Worm (Caenorhabditis elegans): Measurements from ENCODE around the gene str-30.

str-30 gene

DNA sequence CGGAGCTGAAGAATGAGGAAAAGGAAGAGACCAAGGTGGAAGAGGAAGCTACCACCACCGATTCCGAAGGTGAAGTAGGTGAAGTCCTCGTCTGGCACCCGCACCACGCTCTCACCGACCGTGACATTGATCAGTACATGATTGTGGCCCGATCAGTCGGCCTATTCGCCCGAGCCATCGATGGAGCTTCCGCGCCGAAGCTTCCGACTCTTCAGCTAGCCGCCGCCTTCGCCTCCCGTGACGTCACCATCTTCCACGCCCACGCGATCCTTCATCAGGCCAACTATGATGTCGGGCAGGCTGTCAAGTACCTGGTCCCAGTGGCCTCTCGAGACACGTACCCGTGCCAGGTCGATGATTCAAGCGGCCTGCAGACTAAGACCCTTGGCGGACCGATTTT lies 18.7 kb upstream of the str-30 start:
- TF ChIP-seq W03F9.2 (tag; optimal IDR thresholded peaks at IDR 0.05) (no peak), him-1 (tag; optimal IDR thresholded peaks at IDR 0.05) (no peak), dao-5 (tag; optimal IDR thresholded peaks at IDR 0.05) (no peak)

ce11 chrV:3706893-3707292 lies 18.0 kb upstream of the str-30 start:
- TF ChIP-seq W03F9.2 (tag; optimal IDR thresholded peaks at IDR 0.05) (no peak), him-1 (tag; optimal IDR thresholded peaks at IDR 0.05) (no peak), dao-5 (tag; optimal IDR thresholded peaks at IDR 0.05) (no peak)

DNA sequence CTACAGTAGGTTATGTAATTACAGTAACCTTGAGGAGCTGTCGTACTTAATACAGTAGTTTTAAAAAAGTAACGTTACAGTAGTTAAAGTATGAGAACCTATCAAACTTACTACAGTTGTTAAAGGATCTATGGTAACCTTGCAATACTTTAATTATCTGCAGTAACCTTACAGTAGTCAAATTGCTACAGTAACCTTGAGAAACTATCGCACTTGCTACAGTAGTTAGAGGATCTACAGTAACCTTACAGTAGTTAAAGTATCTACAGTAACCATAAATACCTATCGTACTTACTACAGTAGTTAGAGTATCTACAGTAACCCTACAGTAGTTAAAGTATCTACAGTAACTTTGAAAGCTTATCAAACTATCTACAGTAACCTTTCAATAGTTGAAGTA lies 13.3 kb upstream of the str-30 start:
- TF ChIP-seq W03F9.2 (tag; optimal IDR thresholded peaks at IDR 0.05) (no peak), dao-5 (tag; optimal IDR thresholded peaks at IDR 0.05) (no peak), him-1 (tag; optimal IDR thresholded peaks at IDR 0.05) (no peak)

- TF ChIP-seq W03F9.2 (tag; optimal IDR thresholded peaks at IDR 0.05) (no peak), him-1 (tag; optimal IDR thresholded peaks at IDR 0.05) (peak; percentile 78)
Observed at ce11 chrV:3712192-3712591, 12.7 kb upstream of the str-30 start.

ce11 chrV:3712955-3713354 lies 11.9 kb upstream of the str-30 start:
- TF ChIP-seq W03F9.2 (tag; optimal IDR thresholded peaks at IDR 0.05) (no peak), dao-5 (tag; optimal IDR thresholded peaks at IDR 0.05) (no peak), him-1 (tag; optimal IDR thresholded peaks at IDR 0.05) (no peak)

- TF ChIP-seq him-1 (tag; optimal IDR thresholded peaks at IDR 0.05) (no peak), dao-5 (tag; optimal IDR thresholded peaks at IDR 0.05) (no peak)
Observed at ce11 chrV:3714750-3715149, 10.1 kb upstream of the str-30 start.

ce11 chrV:3715488-3716019 lies 9.3 kb upstream of the str-30 start, which contains the start of gene nrsn-1:
Gene nrsn-1, minus strand, starts transcription at chrV:3715969.
- no peak for TF ChIP-seq W03F9.2 (tag; optimal IDR thresholded peaks at IDR 0.05)
- no peak for TF ChIP-seq him-1 (tag; optimal IDR thresholded peaks at IDR 0.05)
- no peak for TF ChIP-seq dao-5 (tag; optimal IDR thresholded peaks at IDR 0.05)

DNA sequence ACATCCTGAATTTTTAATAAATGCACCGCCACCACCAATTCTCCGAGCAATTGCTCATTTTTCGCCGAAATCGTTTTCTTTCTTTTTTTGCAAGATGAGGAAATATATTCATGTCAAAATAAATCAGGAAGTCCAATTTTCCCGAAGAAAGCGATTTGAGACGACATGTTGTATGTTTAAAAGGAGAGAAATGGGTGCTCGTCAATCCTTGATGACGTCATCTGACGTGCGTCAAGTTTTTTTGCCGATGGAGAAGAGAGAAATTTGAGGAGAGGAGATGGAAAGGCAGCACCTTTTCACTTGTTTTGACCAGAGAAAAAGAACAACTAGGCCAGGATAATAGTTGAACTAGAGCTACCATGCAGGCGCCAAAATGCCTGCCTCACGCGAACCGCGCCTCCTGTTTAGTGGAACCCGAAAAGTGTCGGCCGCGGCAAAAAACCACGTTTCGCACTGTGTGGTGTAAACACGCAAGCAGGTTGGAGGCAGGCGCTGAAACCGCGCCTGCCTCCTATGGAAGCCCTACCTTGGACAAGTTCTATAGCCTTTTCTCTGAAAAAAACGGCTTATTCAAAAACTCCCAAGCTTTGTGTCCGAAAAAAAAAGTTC lies 8.5 kb upstream of the str-30 start:
- TF ChIP-seq W03F9.2 (tag; optimal IDR thresholded peaks at IDR 0.05) (no peak), him-1 (tag; optimal IDR thresholded peaks at IDR 0.05) (peak; percentile 38)

- TF ChIP-seq him-1 (tag; optimal IDR thresholded peaks at IDR 0.05): peak; percentile 79
- TF ChIP-seq W03F9.2 (tag; optimal IDR thresholded peaks at IDR 0.05): no peak
Observed at ce11 chrV:3717751-3718150, 7.1 kb upstream of the str-30 start.

DNA sequence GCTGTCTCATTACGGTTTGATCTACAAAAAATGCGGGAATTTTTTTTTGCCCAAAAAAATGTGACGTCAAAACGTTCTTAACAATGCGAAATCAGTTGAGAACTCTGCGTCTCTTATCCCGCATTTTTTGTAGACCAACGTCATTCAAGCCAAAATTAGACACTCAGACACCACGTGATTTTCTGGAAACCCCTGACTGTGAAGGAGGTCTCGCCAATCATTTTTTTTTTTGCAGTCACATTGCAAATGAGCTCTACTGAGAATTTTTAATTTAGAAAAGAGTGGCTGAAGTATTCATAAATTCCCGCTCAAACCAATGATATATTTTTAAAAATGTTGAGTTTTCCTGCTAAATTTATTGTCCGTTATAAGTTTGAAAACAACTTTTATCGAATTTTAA lies 6.4 kb upstream of the str-30 start:
- TF ChIP-seq him-1 (tag; optimal IDR thresholded peaks at IDR 0.05) (no peak), dao-5 (tag; optimal IDR thresholded peaks at IDR 0.05) (no peak), W03F9.2 (tag; optimal IDR thresholded peaks at IDR 0.05) (no peak)

- TF ChIP-seq W03F9.2 (tag; optimal IDR thresholded peaks at IDR 0.05): no peak
- TF ChIP-seq dao-5 (tag; optimal IDR thresholded peaks at IDR 0.05): no peak
- no peak for TF ChIP-seq him-1 (tag; optimal IDR thresholded peaks at IDR 0.05)
Observed at ce11 chrV:3738409-3738808, 13.5 kb downstream of the str-30 start.

- TF ChIP-seq him-1 (tag; optimal IDR thresholded peaks at IDR 0.05) (no peak), dao-5 (tag; optimal IDR thresholded peaks at IDR 0.05) (no peak), W03F9.2 (tag; optimal IDR thresholded peaks at IDR 0.05) (no peak)
Observed at ce11 chrV:3739302-3739701, 14.4 kb downstream of the str-30 start, which contains the start of gene hpo-36. Gene hpo-36, minus strand, starts transcription at chrV:3739402.

ce11 chrV:3743172-3743626 lies 18.3 kb downstream of the str-30 start, which contains the start of gene mtm-9:
Gene mtm-9, plus strand, starts transcription at chrV:3743576.
- TF ChIP-seq him-1 (tag; optimal IDR thresholded peaks at IDR 0.05) (no peak), W03F9.2 (tag; optimal IDR thresholded peaks at IDR 0.05) (no peak), dao-5 (tag; optimal IDR thresholded peaks at IDR 0.05) (no peak)

DNA sequence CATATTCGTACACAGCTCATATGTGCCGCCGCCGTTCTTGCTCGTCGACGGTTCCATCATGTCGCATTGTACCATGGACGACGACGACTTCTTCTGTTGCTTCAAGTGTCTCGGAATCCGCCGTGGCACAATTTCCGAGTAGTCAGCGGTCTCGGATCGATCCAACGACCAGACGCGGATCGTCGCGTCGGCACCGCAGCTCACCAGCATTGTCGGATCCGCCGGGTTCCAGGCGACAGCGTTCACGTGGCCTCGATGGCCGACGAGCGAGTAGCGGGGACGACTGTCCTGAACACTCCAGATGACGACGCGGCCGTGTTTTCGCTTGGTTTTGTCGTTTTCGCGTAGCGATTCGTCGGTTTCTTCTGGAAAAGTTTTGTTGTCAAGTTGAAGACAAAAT lies 25.5 kb downstream of the str-30 start:
- TF ChIP-seq W03F9.2 (tag; optimal IDR thresholded peaks at IDR 0.05): no peak
- TF ChIP-seq him-1 (tag; optimal IDR thresholded peaks at IDR 0.05): no peak

DNA sequence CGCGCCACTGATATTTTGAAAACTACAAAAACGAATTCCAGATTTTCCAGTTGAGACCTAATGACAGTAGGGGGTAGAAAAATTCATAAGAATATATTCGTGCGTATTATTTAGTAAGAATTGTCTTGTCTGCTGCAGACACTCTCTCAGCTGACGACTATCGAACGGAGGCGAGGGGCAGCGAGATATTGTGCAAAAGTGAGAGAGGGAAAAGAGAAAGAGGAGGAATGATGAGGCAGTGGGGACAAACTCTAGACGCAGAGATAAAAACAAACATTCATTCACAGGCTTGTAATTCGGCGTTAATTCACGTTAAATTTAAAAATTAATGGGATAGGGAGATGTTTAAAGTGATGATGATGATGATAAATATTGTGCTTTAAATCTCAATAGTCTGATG lies 32.0 kb downstream of the str-30 start, which contains the start of gene gid-7:
TSS of gene gid-7 (minus strand) at position 188 of the 400 bp plus-strand sequence.
- no peak for TF ChIP-seq W03F9.2 (tag; optimal IDR thresholded peaks at IDR 0.05)
- TF ChIP-seq dao-5 (tag; optimal IDR thresholded peaks at IDR 0.05): no peak
- no peak for TF ChIP-seq him-1 (tag; optimal IDR thresholded peaks at IDR 0.05)

Measured in whole organism, L4/young adult.